Worm (Caenorhabditis elegans): ENCODE results near the gene D1022.4.
"Not testable (repeated sequence)": the region's sequence is repeated elsewhere in the genome, so short reads cannot be mapped to it uniquely, and the experiment has no call there.

ce11 chrII:7434958-7435357, 22.1 kb downstream of the D1022.4 start, which contains the start of gene K02A2.1:
- not testable (repeated sequence) for TF ChIP-seq ceh-6 (GFP tag; optimal IDR thresholded peaks at IDR 0.05); tbx-2 (tag; optimal IDR thresholded peaks at IDR 0.05); nhr-11 (tag; optimal IDR thresholded peaks at IDR 0.05); ceh-31 (tag; optimal IDR thresholded peaks at IDR 0.05); unc-55 (GFP tag; optimal IDR thresholded peaks at IDR 0.05); dmd-4 (tag; optimal IDR thresholded peaks at IDR 0.05; ENCODE audit: borderline replicate concordance); unc-3 (GFP tag; conservative IDR thresholded peaks at IDR 0.05); unc-3 (tag; optimal IDR thresholded peaks at IDR 0.05); T23F11.4 (GFP tag; optimal IDR thresholded peaks at IDR 0.05); pax-1 (tag; optimal IDR thresholded peaks at IDR 0.05); ceh-18 (tag; optimal IDR thresholded peaks at IDR 0.05); hlh-15 (tag; optimal IDR thresholded peaks at IDR 0.05)
